Fruit fly (Drosophila melanogaster) whole organism, embryonic: ENCODE data around the gene CG4783.
A peak's percentile ranks its signal among the peaks of the same experiment; 100 is the strongest.

Source experiments
- CG10209 ChIP-seq: fragments of 200-800 bp; sonication (Bioruptor generic); optimal IDR thresholded peaks from 3 replicates; lab custom pipeline; 2017; ENCODE audit warnings: missing biosample characterization, mild to moderate bottlenecking, missing genetic modification characterization, missing genetic modification reagents
- CG14965 ChIP-seq: fragments of 200-800 bp; sonication (Bioruptor generic); optimal IDR thresholded peaks from 2 replicates; lab custom pipeline; 2016; ENCODE audit warnings: missing biosample characterization, missing genetic modification characterization, borderline replicate concordance
- CG2116 ChIP-seq: fragments of 200-800 bp; sonication (Bioruptor generic); optimal IDR thresholded peaks from 3 replicates; lab custom pipeline; 2018; ENCODE audit warnings: missing biosample characterization, mild to moderate bottlenecking, missing genetic modification characterization
- CG2202 ChIP-seq: fragments of 200-800 bp; sonication (Bioruptor generic); optimal IDR thresholded peaks from 2 replicates; lab custom pipeline; 2018; ENCODE audit warnings: missing biosample characterization, mild to moderate bottlenecking, missing genetic modification characterization
- CG4854 ChIP-seq: fragments of 200-800 bp; sonication (Bioruptor generic); optimal IDR thresholded peaks from 2 replicates; lab custom pipeline; 2016; ENCODE audit warnings: missing biosample characterization, missing genetic modification characterization, inconsistent platforms
- CG6813 ChIP-seq: fragments of 200-800 bp; sonication (Bioruptor generic); optimal IDR thresholded peaks from 2 replicates; lab custom pipeline; 2017; ENCODE audit warnings: missing biosample characterization, missing genetic modification characterization, mild to moderate bottlenecking, moderate library complexity, missing genetic modification reagents
- CoRest ChIP-seq: fragments of 200-800 bp; sonication (Bioruptor generic); optimal IDR thresholded peaks from 3 replicates; lab custom pipeline; 2018; ENCODE audit warnings: missing biosample characterization, mild to moderate bottlenecking, missing genetic modification characterization, moderate library complexity
- CrebB ChIP-seq: fragments of 200-800 bp; sonication (Bioruptor generic); optimal IDR thresholded peaks from 3 replicates; lab custom pipeline; 2018; ENCODE audit warnings: missing biosample characterization, mild to moderate bottlenecking, missing genetic modification characterization
- ara ChIP-seq: fragments of 200-800 bp; sonication (Bioruptor generic); IDR thresholded peaks from 2 replicates; pipeline ENCODE4 v1.3.6; 2022; ENCODE audit warnings: missing biosample characterization, missing genetic modification characterization
- cwo ChIP-seq: fragments of 200-800 bp; sonication (Bioruptor generic); optimal IDR thresholded peaks from 3 replicates; lab custom pipeline; 2017; ENCODE audit warnings: missing biosample characterization, missing genetic modification characterization, mild to moderate bottlenecking, moderate library complexity, missing genetic modification reagents
- eyg ChIP-seq: fragments of 200-800 bp; sonication (Bioruptor generic); optimal IDR thresholded peaks from 3 replicates; lab custom pipeline; 2016; ENCODE audit warnings: missing biosample characterization, missing genetic modification characterization
- fd96Cb ChIP-seq: fragments of 200-800 bp; sonication (Bioruptor generic); optimal IDR thresholded peaks from 2 replicates; lab custom pipeline; 2018; ENCODE audit warnings: missing biosample characterization, mild to moderate bottlenecking, missing genetic modification characterization, moderate library complexity
- trh ChIP-seq: fragments of 200-800 bp; sonication (Bioruptor generic); optimal IDR thresholded peaks from 2 replicates; lab custom pipeline; 2016; ENCODE audit warnings: missing biosample characterization, missing genetic modification characterization
- wek ChIP-seq: fragments of 200-800 bp; sonication (Bioruptor generic); optimal IDR thresholded peaks from 3 replicates; lab custom pipeline; 2018; ENCODE audit warnings: missing biosample characterization, mild to moderate bottlenecking, missing genetic modification characterization, moderate library complexity

DNA sequence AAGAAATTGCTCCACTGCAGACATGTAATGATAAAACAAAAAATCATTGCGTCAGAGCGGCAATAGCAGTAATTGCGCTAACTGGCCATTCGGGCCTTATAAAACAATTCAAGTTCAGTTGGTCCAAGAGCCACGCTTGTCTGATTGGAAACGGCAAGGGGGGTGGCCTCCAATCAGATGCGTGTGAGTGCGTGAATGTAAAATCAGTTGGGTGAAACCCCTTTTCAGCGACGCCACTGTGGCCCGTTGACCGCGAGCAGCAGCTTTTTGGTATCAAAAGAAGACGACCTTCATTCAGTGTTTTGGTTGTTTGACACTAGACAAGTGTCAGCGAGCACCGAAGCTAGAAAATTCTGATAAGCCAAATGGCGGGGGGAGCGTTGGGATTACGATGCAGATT is 45.9 kb upstream of the CG4783 start:
- TF ChIP-seq cwo (GFP tag; lab: Kevin White, UChicago) (no peak), CG14965 (GFP tag; lab: Kevin White, UChicago) (no peak), CG10209 (GFP tag; lab: Kevin White, UChicago) (no peak), wek (GFP tag; lab: Kevin White, UChicago) (no peak), CG2116 (GFP tag; lab: Kevin White, UChicago) (no peak), CrebB (peak; percentile 18), ara (GFP tag; lab: Robert Waterston, UW) (no peak), eyg (GFP tag; lab: Kevin White, UChicago) (no peak), CoRest (tag; lab: Kevin White, UChicago) (no peak), trh (GFP tag; lab: Kevin White, UChicago) (no peak), fd96Cb (no peak), CG6813 (no peak), CG2202 (tag; lab: Kevin White, UChicago) (no peak), CG4854 (GFP tag; lab: Kevin White, UChicago) (no peak)
